Fruit fly (Drosophila melanogaster): ENCODE results near the gene RpS8.

DNA sequence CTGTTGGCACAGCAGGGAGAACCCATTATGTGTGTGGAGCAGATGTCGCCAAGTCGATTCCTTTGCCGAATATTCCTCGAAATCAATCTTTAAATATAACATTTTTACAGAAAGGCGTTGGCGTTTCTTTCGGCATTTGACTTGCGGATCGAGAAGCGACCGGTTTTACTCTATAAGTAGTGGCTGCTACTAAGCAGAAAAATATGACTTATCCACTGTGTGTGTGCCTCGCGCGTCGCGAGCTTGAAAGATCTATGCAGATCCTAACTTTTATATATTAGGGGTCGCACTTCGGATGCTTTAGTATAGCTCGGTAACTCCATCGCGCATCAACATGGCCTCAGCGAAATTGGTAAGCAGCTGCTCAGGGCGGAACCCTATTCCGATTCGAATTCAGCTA is 43.8 kb downstream of the RpS8 start, which contains the start of gene CG15515:
- TF ChIP-seq Hr83 (GFP tag; optimal IDR thresholded peaks at IDR 0.05; ENCODE audit: poor library complexity, severe bottlenecking) (no peak), Abd-B (GFP tag; optimal IDR thresholded peaks at IDR 0.05) (no peak), br (GFP tag; optimal IDR thresholded peaks at IDR 0.05) (no peak), dsf (GFP tag; optimal IDR thresholded peaks at IDR 0.05; ENCODE audit: borderline replicate concordance) (no peak), tai (GFP tag; optimal IDR thresholded peaks at IDR 0.05) (no peak), brk (GFP tag; optimal IDR thresholded peaks at IDR 0.05) (no peak), Vsx2 (GFP tag; optimal IDR thresholded peaks at IDR 0.05; ENCODE audit: partially characterized antibody) (no peak)

Data from whole organism, wandering third instar larva.